Fruit fly (Drosophila melanogaster) whole organism, wandering third instar larva: ENCODE results near the gene Bmcp.

Experiments used
- Abd-B ChIP-seq: fragments of >200 bp; optimal IDR thresholded peaks from 2 replicates; lab custom pipeline; 2017; ENCODE audit warnings: missing biosample characterization, missing genetic modification characterization
- CG32264 ChIP-seq: fragments of 200-800 bp; sonication (Bioruptor generic); optimal IDR thresholded peaks from 2 replicates; lab custom pipeline; 2016; ENCODE audit warnings: missing biosample characterization, missing genetic modification characterization
- CG9705 ChIP-seq: fragments of 200-800 bp; sonication (Bioruptor generic); optimal IDR thresholded peaks from 2 replicates; lab custom pipeline; 2018; ENCODE audit warnings: missing biosample characterization, mild to moderate bottlenecking, missing genetic modification characterization
- CrebA ChIP-seq: fragments of 200-800 bp; sonication (Bioruptor generic); optimal IDR thresholded peaks from 2 replicates; lab custom pipeline; 2016; ENCODE audit warnings: missing biosample characterization, mild to moderate bottlenecking, missing genetic modification characterization, borderline replicate concordance
- Dfd ChIP-seq: fragments of >200 bp; optimal IDR thresholded peaks from 2 replicates; lab custom pipeline; 2017; ENCODE audit warnings: missing biosample characterization, missing genetic modification characterization
- Dif ChIP-seq: fragments of 200-275, 200-300 bp; sonication (Bioruptor generic); optimal IDR thresholded peaks from 2 replicates; lab custom pipeline; 2018; ENCODE audit warnings: missing biosample characterization, missing genetic modification characterization; ENCODE audit not compliant: partially characterized antibody
- GATAd ChIP-seq: sonication (Bioruptor generic); optimal IDR thresholded peaks from 2 replicates; lab custom pipeline; 2016; ENCODE audit warnings: missing biosample characterization, missing genetic modification characterization
- HLH106 ChIP-seq: fragments of 200-800 bp; optimal IDR thresholded peaks from 3 replicates; lab custom pipeline; 2019; ENCODE audit warnings: missing biosample characterization, mild to moderate bottlenecking, missing genetic modification characterization, moderate library complexity
- Hnf4 ChIP-seq: fragments of 200-800 bp; sonication (Bioruptor generic); optimal IDR thresholded peaks from 2 replicates; lab custom pipeline; 2016; ENCODE audit warnings: missing biosample characterization, mild to moderate bottlenecking, missing genetic modification characterization
- Hr78 ChIP-seq: fragments of >200 bp; optimal IDR thresholded peaks from 2 replicates; lab custom pipeline; 2017; ENCODE audit warnings: missing biosample characterization, missing genetic modification characterization
- Hr83 ChIP-seq: fragments of 200-300 bp; sonication (Bioruptor generic); optimal IDR thresholded peaks from 2 replicates; lab custom pipeline; 2016; ENCODE audit warnings: missing biosample characterization, mild to moderate bottlenecking, missing genetic modification characterization, moderate library complexity; ENCODE audit not compliant: poor library complexity, severe bottlenecking
- Jra ChIP-seq: sonication (Bioruptor generic); optimal IDR thresholded peaks from 2 replicates; lab custom pipeline; 2016; ENCODE audit warnings: missing biosample characterization, missing genetic modification characterization
- Mio ChIP-seq: sonication (Bioruptor generic); optimal IDR thresholded peaks from 2 replicates; lab custom pipeline; 2016; ENCODE audit warnings: missing biosample characterization, missing genetic modification characterization
- Myc ChIP-seq: fragments of >200 bp; optimal IDR thresholded peaks from 2 replicates; lab custom pipeline; 2017
- N ChIP-seq: fragments of >200 bp; optimal IDR thresholded peaks from 2 replicates; lab custom pipeline; 2018; ENCODE audit warnings: missing biosample characterization, missing external identifiers, missing genetic modification characterization
- OdsH ChIP-seq: fragments of 200-800 bp; sonication (Bioruptor generic); optimal IDR thresholded peaks from 2 replicates; lab custom pipeline; 2016; ENCODE audit warnings: missing biosample characterization, mild to moderate bottlenecking, missing genetic modification characterization
- Rel ChIP-seq, 2 experiments: fragments of 200-800 bp; sonication (Bioruptor generic) in 1 of 2; optimal IDR thresholded peaks; 2 replicates in 1 of 2; 3 replicates in 1 of 2; lab custom pipeline; 2016 to 2019; ENCODE audit warnings: mild to moderate bottlenecking in 2 of 2, missing biosample characterization in 2 of 2, missing genetic modification characterization in 2 of 2, moderate library complexity in 1 of 2
- Sp1 ChIP-seq: fragments of 200-800 bp; sonication (Bioruptor generic); optimal IDR thresholded peaks from 3 replicates; lab custom pipeline; 2019; ENCODE audit warnings: missing biosample characterization, mild to moderate bottlenecking, missing genetic modification characterization, moderate library complexity
- Vsx2 ChIP-seq: fragments of 200-300, 225-300 bp; sonication (Bioruptor generic); optimal IDR thresholded peaks from 2 replicates; lab custom pipeline; 2018; ENCODE audit warnings: missing biosample characterization, missing genetic modification characterization; ENCODE audit not compliant: partially characterized antibody
- br ChIP-seq: fragments of 200-800 bp; sonication (Bioruptor generic); optimal IDR thresholded peaks from 2 replicates; lab custom pipeline; 2016; ENCODE audit warnings: missing biosample characterization, missing genetic modification characterization
- brk ChIP-seq: fragments of 200-800 bp; sonication (Bioruptor generic); optimal IDR thresholded peaks from 2 replicates; lab custom pipeline; 2016; ENCODE audit warnings: missing biosample characterization, mild to moderate bottlenecking, missing genetic modification characterization
- dl ChIP-seq, 2 experiments: fragments of 175-275, 200-275 bp in 1 of 2; fragments of 200-275 bp in 1 of 2; sonication (Bioruptor generic); optimal IDR thresholded peaks; lab custom pipeline; 2018; ENCODE audit warnings: mild to moderate bottlenecking in 2 of 2, missing biosample characterization in 2 of 2, missing genetic modification characterization in 2 of 2, moderate library complexity in 2 of 2; ENCODE audit not compliant: partially characterized antibody in 2 of 2, insufficient read depth in 1 of 2
- dmrt93B ChIP-seq: fragments of 200-800 bp; sonication (Bioruptor generic); optimal IDR thresholded peaks from 2 replicates; lab custom pipeline; 2018; ENCODE audit warnings: missing biosample characterization, mild to moderate bottlenecking, missing genetic modification characterization
- dsf ChIP-seq: sonication (Bioruptor generic); optimal IDR thresholded peaks from 2 replicates; lab custom pipeline; 2016; ENCODE audit warnings: missing biosample characterization, missing genetic modification characterization, borderline replicate concordance
- ey ChIP-seq: fragments of 200-800 bp; sonication (Bioruptor generic); optimal IDR thresholded peaks from 2 replicates; lab custom pipeline; 2016; ENCODE audit warnings: missing biosample characterization, missing genetic modification characterization
- foxo ChIP-seq, 2 experiments: fragments of 200-800 bp; sonication (Bioruptor generic); optimal IDR thresholded peaks; 2 replicates in 1 of 2; 3 replicates in 1 of 2; lab custom pipeline; 2016 to 2017; ENCODE audit warnings: missing biosample characterization in 2 of 2, missing genetic modification characterization in 2 of 2
- fru ChIP-seq: fragments of 200-800 bp; sonication (Bioruptor generic); optimal IDR thresholded peaks from 3 replicates; lab custom pipeline; 2016; ENCODE audit warnings: missing biosample characterization, mild to moderate bottlenecking, missing genetic modification characterization
- h ChIP-seq: fragments of 200-800 bp; sonication (Bioruptor generic); optimal IDR thresholded peaks from 3 replicates; lab custom pipeline; 2016; ENCODE audit warnings: missing biosample characterization, mild to moderate bottlenecking, missing genetic modification characterization
- jim ChIP-seq: fragments of 175-275, 200-325 bp; sonication (Bioruptor generic); optimal IDR thresholded peaks from 2 replicates; lab custom pipeline; 2016; ENCODE audit warnings: missing biosample characterization, mild to moderate bottlenecking, missing genetic modification characterization
- lola ChIP-seq: fragments of >200 bp; optimal IDR thresholded peaks from 2 replicates; lab custom pipeline; 2017; ENCODE audit warnings: missing biosample characterization, missing genetic modification characterization
- pan ChIP-seq: fragments of >200 bp; optimal IDR thresholded peaks from 2 replicates; lab custom pipeline; 2017
- psq ChIP-seq: fragments of 200-800 bp; sonication (Bioruptor generic); optimal IDR thresholded peaks from 3 replicates; lab custom pipeline; 2017; ENCODE audit warnings: missing biosample characterization, mild to moderate bottlenecking, missing genetic modification characterization, moderate library complexity
- rgr ChIP-seq: fragments of 200-800 bp; sonication (Bioruptor generic); optimal IDR thresholded peaks from 3 replicates; lab custom pipeline; 2016; ENCODE audit warnings: missing biosample characterization, mild to moderate bottlenecking, missing genetic modification characterization
- sage ChIP-seq: fragments of 200-800 bp; sonication (Bioruptor generic); optimal IDR thresholded peaks from 2 replicates; lab custom pipeline; 2016; ENCODE audit warnings: missing biosample characterization, mild to moderate bottlenecking, missing genetic modification characterization
- sv ChIP-seq: fragments of 200-800 bp; sonication (Bioruptor generic); optimal IDR thresholded peaks from 3 replicates; lab custom pipeline; 2016; ENCODE audit warnings: missing biosample characterization, missing genetic modification characterization
- tai ChIP-seq: sonication (Bioruptor generic); optimal IDR thresholded peaks from 2 replicates; lab custom pipeline; 2016; ENCODE audit warnings: missing biosample characterization, missing genetic modification characterization
- usp ChIP-seq: fragments of >200 bp; optimal IDR thresholded peaks from 2 replicates; lab custom pipeline; 2017; ENCODE audit warnings: missing biosample characterization, missing genetic modification characterization
- woc ChIP-seq: sonication (Bioruptor generic); optimal IDR thresholded peaks from 2 replicates; lab custom pipeline; 2016; ENCODE audit warnings: missing biosample characterization, mild to moderate bottlenecking, missing genetic modification characterization

Bmcp gene

DNA sequence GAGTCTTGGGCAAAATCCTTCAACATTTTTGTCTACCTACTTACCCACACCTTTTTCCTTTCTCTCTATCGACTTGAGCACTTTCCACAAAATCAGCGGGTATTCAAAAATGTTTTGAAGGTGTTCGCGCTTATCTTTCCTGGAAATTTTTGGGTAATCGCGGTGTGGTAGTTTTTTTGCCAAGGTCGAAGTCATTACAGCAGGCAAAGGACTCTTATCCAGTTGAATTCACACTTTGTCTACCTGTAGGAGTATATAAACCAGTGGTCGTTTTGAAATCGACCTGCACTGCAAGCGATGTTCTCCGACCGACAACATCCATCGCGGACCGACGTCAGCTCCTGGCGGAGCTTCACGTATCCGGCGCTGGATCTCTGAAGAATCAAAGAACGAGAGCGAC lies 27.9 kb upstream of the Bmcp start:
- TF ChIP-seq foxo (GFP tag; optimal IDR thresholded peaks at IDR 0.05; lab: Kevin White, UChicago) (no peak), HLH106 (no peak), woc (GFP tag; lab: Kevin White, UChicago) (no peak), rgr (GFP tag; lab: Kevin White, UChicago) (no peak), Mio (GFP tag; lab: Kevin White, UChicago) (no peak), usp (no peak)

DNA sequence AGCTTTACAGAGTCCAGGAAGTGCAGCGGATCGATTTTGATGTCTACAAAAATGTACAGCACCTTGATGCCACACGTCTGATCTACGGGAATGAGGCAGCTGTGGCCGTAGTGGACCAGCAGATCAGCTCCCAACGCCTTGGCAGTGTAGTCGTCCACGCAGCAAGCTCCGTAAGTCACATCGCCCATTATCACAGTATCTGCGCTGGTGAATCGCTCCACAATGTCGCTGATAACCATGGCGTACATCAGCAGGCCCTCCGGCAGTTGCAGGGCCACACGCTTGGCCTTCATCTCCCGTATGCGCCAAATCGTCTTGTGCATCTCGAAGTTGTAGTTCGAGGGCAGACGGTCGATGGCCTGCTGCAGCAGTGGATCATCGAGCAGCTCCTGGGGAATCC lies 25.7 kb upstream of the Bmcp start:
- TF ChIP-seq Jra (GFP tag; lab: Kevin White, UChicago) (no peak), CG9705 (GFP tag; lab: Kevin White, UChicago) (no peak), Mio (GFP tag; lab: Kevin White, UChicago) (no peak), psq (no peak), dsf (no peak), pan (lab: Kevin White, UChicago) (no peak), jim (no peak), Sp1 (GFP tag; lab: Kevin White, UChicago) (no peak), sv (GFP tag; lab: Kevin White, UChicago) (no peak), ey (GFP tag; lab: Kevin White, UChicago) (no peak)

DNA sequence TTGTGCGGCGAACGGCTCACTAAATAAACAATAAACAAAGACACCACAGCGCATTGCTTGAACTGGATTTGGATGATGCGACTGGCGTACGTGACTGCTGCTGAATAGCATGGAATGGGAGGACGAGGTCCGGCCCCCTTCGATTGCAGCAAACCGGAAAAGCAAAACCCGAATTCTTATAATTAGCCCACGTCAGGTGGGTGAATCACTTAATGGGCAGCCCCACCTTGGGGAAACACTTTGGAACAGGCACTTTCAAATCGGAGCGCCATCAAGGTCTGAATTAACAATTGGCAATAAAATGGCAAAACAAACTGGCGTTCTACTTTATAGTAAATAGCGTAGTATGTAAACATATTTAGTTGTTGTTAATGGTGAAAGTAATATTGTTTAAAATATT lies 24.9 kb upstream of the Bmcp start:
- TF ChIP-seq Sp1 (GFP tag; lab: Kevin White, UChicago): no peak
- TF ChIP-seq Rel (GFP tag; optimal IDR thresholded peaks at IDR 0.05; lab: Kevin White, UChicago): no peak
- TF ChIP-seq Rel (tag; optimal IDR thresholded peaks at IDR 0.05; lab: Kevin White, UChicago): peak; percentile 88
- TF ChIP-seq Abd-B: no peak
- peak; percentile 77 for TF ChIP-seq Vsx2 (GFP tag; lab: Kevin White, UChicago)

DNA sequence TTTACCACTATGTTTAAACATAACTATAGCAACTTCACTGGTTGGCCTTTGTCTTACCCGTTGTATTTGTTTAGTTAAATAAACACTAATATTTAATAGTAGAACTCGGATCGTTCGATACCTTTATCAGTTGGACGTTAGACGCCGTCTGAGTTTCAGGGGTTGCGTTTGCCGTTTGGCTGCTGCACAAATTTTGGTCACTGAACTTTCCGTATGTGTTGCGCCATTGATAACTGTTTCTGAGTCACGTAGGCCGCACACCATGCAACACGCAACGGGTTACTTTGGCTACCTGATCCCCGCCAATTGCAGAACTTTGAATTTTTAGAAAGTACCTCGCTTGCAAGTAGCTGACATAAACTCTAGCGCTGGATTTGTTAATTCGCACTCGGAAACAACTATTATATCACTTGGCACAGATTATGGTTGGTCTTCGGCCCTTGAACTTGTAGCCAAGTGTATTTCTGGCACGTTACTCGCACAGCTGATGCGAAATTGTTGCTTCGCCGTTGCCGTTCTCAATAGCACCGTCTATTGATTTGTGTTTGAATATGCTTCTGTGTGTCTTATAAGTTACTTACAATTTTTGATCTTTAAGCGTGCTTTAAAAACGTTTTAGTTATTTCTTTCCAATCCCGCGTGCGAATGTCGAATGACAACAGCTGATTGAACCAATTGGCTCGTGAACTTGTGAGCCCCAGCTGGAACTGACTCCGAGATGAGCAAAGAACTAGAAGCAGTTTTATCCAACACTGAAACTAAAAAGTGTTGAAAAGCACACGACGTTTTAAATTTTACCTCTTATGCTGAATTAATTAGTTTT lies 24.2 kb upstream of the Bmcp start, which contains the start of gene Dph1:
Gene Dph1, minus strand, starts transcription at position 670 of the 823 bp plus-strand sequence.
- TF ChIP-seq Vsx2 (GFP tag; lab: Kevin White, UChicago) (no peak), HLH106 (peak; percentile 76), foxo (GFP tag; optimal IDR thresholded peaks at IDR 0.05; lab: Kevin White, UChicago) (peak in 1 of 2 experiments; percentile 91), CrebA (GFP tag; lab: Kevin White, UChicago) (no peak), Dfd (GFP tag; lab: Kevin White, UChicago) (no peak), Hnf4 (peak; percentile 48), N (GFP tag; lab: Kevin White, UChicago) (no peak), brk (GFP tag; lab: Kevin White, UChicago) (peak; percentile 61), fru (GFP tag; lab: Kevin White, UChicago) (peak; percentile 90), Jra (GFP tag; lab: Kevin White, UChicago) (peak; percentile 69), Dif (GFP tag; lab: Kevin White, UChicago) (no peak), GATAd (GFP tag; lab: Kevin White, UChicago) (no peak), Mio (GFP tag; lab: Kevin White, UChicago) (no peak), Abd-B (no peak), rgr (GFP tag; lab: Kevin White, UChicago) (peak; percentile 91), dmrt93B (GFP tag; lab: Kevin White, UChicago) (peak; percentile 82), br (GFP tag; lab: Kevin White, UChicago) (peak; percentile 90), sage (GFP tag; lab: Kevin White, UChicago) (peak; percentile 7), Hr83 (peak; percentile 62), Myc (peak; percentile 42), Rel (GFP tag; optimal IDR thresholded peaks at IDR 0.05; lab: Kevin White, UChicago) (peak; percentile 58), Rel (tag; optimal IDR thresholded peaks at IDR 0.05; lab: Kevin White, UChicago) (peak; percentile 39), sv (GFP tag; lab: Kevin White, UChicago) (peak; percentile 62), OdsH (GFP tag; lab: Kevin White, UChicago) (peak; percentile 84), usp (no peak), Sp1 (GFP tag; lab: Kevin White, UChicago) (peak; percentile 81), jim (no peak), CG32264 (GFP tag; lab: Kevin White, UChicago) (peak; percentile 70), pan (lab: Kevin White, UChicago) (no peak), CG9705 (GFP tag; lab: Kevin White, UChicago) (no peak), ey (GFP tag; lab: Kevin White, UChicago) (peak; percentile 88), tai (GFP tag; lab: Kevin White, UChicago) (no peak), h (peak; percentile 88), woc (GFP tag; lab: Kevin White, UChicago) (peak; percentile 74), lola (GFP tag; lab: Kevin White, UChicago) (no peak), Hr78 (no peak), dl (GFP tag; optimal IDR thresholded peaks at IDR 0.05; lab: Kevin White, UChicago; ENCODE audit: insufficient read depth in 1 of 2, partially characterized antibody in 2 of 2) (no peak), dsf (no peak), psq (peak; percentile 77)
